Worm (Caenorhabditis elegans): Measurements from ENCODE around the gene ZK354.9.
"Not testable (repeated sequence)": the region's sequence is repeated elsewhere in the genome, so short reads cannot be mapped to it uniquely, and the experiment has no call there.

Gene ZK354.9

ce11 chrIV:5268803-5269202, 39.1 kb downstream of the ZK354.9 start, which contains the start of gene F36H12.4:
Gene F36H12.4 (plus strand): TSS chrIV:5269103.
- no peak for TF ChIP-seq flt-1 (GFP tag; IDR thresholded peaks at IDR 0.05)
- no peak for TF ChIP-seq hmg-4 (GFP tag; optimal IDR thresholded peaks at IDR 0.05)
- TF ChIP-seq F13C5.2 (tag; optimal IDR thresholded peaks at IDR 0.05): no peak
- TF ChIP-seq sea-1 (GFP tag; conservative IDR thresholded peaks at IDR 0.05): no peak
- TF ChIP-seq ceh-36 (tag; optimal IDR thresholded peaks at IDR 0.05): no peak
- TF ChIP-seq hmbx-1 (tag; optimal IDR thresholded peaks at IDR 0.05): no peak
- TF ChIP-seq pes-1 (GFP tag; IDR thresholded peaks at IDR 0.05): no peak
- no peak for TF ChIP-seq ets-7 (tag; optimal IDR thresholded peaks at IDR 0.05)
- TF ChIP-seq aly-1 (tag; optimal IDR thresholded peaks at IDR 0.05): no peak
- no peak for TF ChIP-seq hnd-1 (tag; optimal IDR thresholded peaks at IDR 0.05)
- TF ChIP-seq tbx-37 (GFP tag; conservative IDR thresholded peaks at IDR 0.05): no peak
- TF ChIP-seq B0310.2 (tag; optimal IDR thresholded peaks at IDR 0.05): no peak
- TF ChIP-seq ama-1 (optimal IDR thresholded peaks at IDR 0.05): no peak
- TF ChIP-seq ceh-13 (GFP tag; optimal IDR thresholded peaks at IDR 0.05): no peak
- TF ChIP-seq scrt-1 (GFP tag; IDR thresholded peaks at IDR 0.05): no peak
- TF ChIP-seq tra-4 (tag; optimal IDR thresholded peaks at IDR 0.05): no peak
- TF ChIP-seq tbx-11 (GFP tag; IDR thresholded peaks at IDR 0.05): no peak

ce11 chrIV:5266474-5266873, 41.5 kb downstream of the ZK354.9 start, which contains the start of gene F36H12.5:
Gene F36H12.5 (plus strand): TSS chrIV:5266774.
- TF ChIP-seq sea-1 (GFP tag; conservative IDR thresholded peaks at IDR 0.05): no peak
- TF ChIP-seq aly-1 (tag; optimal IDR thresholded peaks at IDR 0.05): no peak
- no peak for TF ChIP-seq ceh-36 (tag; optimal IDR thresholded peaks at IDR 0.05)
- no peak for TF ChIP-seq F13C5.2 (tag; optimal IDR thresholded peaks at IDR 0.05)
- TF ChIP-seq tbx-37 (GFP tag; conservative IDR thresholded peaks at IDR 0.05): no peak
- no peak for TF ChIP-seq tbx-11 (GFP tag; IDR thresholded peaks at IDR 0.05)
- TF ChIP-seq hnd-1 (tag; optimal IDR thresholded peaks at IDR 0.05): no peak
- TF ChIP-seq ama-1 (optimal IDR thresholded peaks at IDR 0.05): no peak
- TF ChIP-seq flt-1 (GFP tag; IDR thresholded peaks at IDR 0.05): no peak
- TF ChIP-seq ets-7 (tag; optimal IDR thresholded peaks at IDR 0.05): no peak
- TF ChIP-seq ceh-13 (GFP tag; optimal IDR thresholded peaks at IDR 0.05): no peak
- no peak for TF ChIP-seq B0310.2 (tag; optimal IDR thresholded peaks at IDR 0.05)
- TF ChIP-seq hmg-4 (GFP tag; optimal IDR thresholded peaks at IDR 0.05): no peak
- no peak for TF ChIP-seq scrt-1 (GFP tag; IDR thresholded peaks at IDR 0.05)
- no peak for TF ChIP-seq tra-4 (tag; optimal IDR thresholded peaks at IDR 0.05)

ce11 chrIV:5260289-5260688, 47.7 kb downstream of the ZK354.9 start, which contains the start of gene msp-19:
Gene msp-19 (plus strand): TSS chrIV:5260589.
- not testable (repeated sequence) for TF ChIP-seq B0310.2 (tag; optimal IDR thresholded peaks at IDR 0.05); ceh-36 (tag; optimal IDR thresholded peaks at IDR 0.05); sea-1 (GFP tag; conservative IDR thresholded peaks at IDR 0.05)

- not testable (repeated sequence) for TF ChIP-seq flt-1 (GFP tag; IDR thresholded peaks at IDR 0.05); hmg-4 (GFP tag; optimal IDR thresholded peaks at IDR 0.05); tbx-11 (GFP tag; IDR thresholded peaks at IDR 0.05)
Measured at ce11 chrIV:5258385-5258784, 49.6 kb downstream of the ZK354.9 start, which contains the start of gene ttbk-2.1. Gene ttbk-2.1 (plus strand): TSS chrIV:5258685.

ce11 chrIV:5256731-5257130, 51.2 kb downstream of the ZK354.9 start, which contains the start of gene F36H12.9:
Gene F36H12.9 (plus strand): TSS chrIV:5257031.
- TF ChIP-seq F13C5.2 (tag; optimal IDR thresholded peaks at IDR 0.05); ceh-13 (GFP tag; optimal IDR thresholded peaks at IDR 0.05); tbx-37 (GFP tag; conservative IDR thresholded peaks at IDR 0.05): not testable (repeated sequence)

Data from whole organism, early embryonic.